Worm (Caenorhabditis elegans) whole organism, midembryonic: ENCODE data around the gene Y82E9BR.14.

Source experiments
- T22C8.4 ChIP-seq: fragments of 200-800 bp; sonication (Bioruptor generic); IDR thresholded peaks from 2 replicates; pipeline ENCODE4 v1.3.6; 2022; ENCODE audit warnings: missing genetic modification characterization, missing compliant biosample characterization
- klf-2 ChIP-seq: fragments of 200-800 bp; sonication (Bioruptor generic); conservative IDR thresholded peaks from 2 replicates; pipeline ENCODE4 v1.3.6; 2022; ENCODE audit warnings: missing genetic modification reagents, missing genetic modification characterization, missing compliant biosample characterization
- med-1 ChIP-seq: sonication (generic microtip); optimal IDR thresholded peaks from 2 replicates; lab custom pipeline; 2017; ENCODE audit warnings: missing genetic modification characterization, mild to moderate bottlenecking, missing compliant biosample characterization, antibody characterized with exemption, missing genetic modification reagents; ENCODE audit not compliant: insufficient read depth

DNA sequence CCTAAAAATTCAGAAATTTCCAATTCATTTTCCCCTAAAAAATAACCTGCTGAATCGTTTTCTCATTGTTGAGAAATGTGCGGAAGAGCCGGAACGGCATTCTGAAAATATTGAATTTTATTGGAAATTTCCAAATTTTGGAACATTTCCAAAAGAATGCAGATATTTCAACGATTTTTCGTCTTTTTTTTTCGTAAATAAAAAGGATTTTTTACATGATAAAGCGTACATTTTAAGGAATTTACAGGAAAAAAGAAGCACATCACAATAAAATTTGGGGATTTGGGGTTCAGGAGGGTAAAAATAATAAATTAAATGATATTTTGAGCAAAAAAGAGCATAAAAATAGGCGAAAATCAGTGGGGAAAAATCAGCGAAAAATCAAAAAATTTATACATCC is 4.8 kb downstream of the Y82E9BR.14 start, which contains the start of gene Y82E9BR.22:
- TF ChIP-seq klf-2 (no peak), med-1 (GFP tag; lab: Kevin White, UChicago) (no peak), T22C8.4 (no peak)
